Worm (Caenorhabditis elegans) whole organism, L1 larva: Measurements from ENCODE around the gene bmy-1.
A peak's percentile ranks its signal among the peaks of the same experiment; 100 is the strongest.

Experiments used
- C04F5.9 ChIP-seq: sonication (generic microtip); optimal IDR thresholded peaks from 2 replicates; lab custom pipeline; 2016; ENCODE audit warnings: missing genetic modification characterization, missing compliant biosample characterization
- C34B4.2 ChIP-seq: sonication (generic microtip); optimal IDR thresholded peaks from 2 replicates; lab custom pipeline; 2017; ENCODE audit warnings: mild to moderate bottlenecking, missing genetic modification characterization, missing compliant biosample characterization
- F16B12.6 ChIP-seq: fragments of 150-350 bp; optimal IDR thresholded peaks from 2 replicates; lab custom pipeline; 2014; ENCODE audit warnings: missing biosample characterization, missing genetic modification characterization
- Y116A8C.19 ChIP-seq: sonication (generic microtip); optimal IDR thresholded peaks from 2 replicates; lab custom pipeline; 2016; ENCODE audit warnings: missing compliant biosample characterization, missing genetic modification characterization, borderline replicate concordance
- aha-1 ChIP-seq: fragments of 150-350 bp; optimal IDR thresholded peaks from 2 replicates; lab custom pipeline; 2014; ENCODE audit warnings: missing biosample characterization, missing genetic modification characterization
- aly-2 ChIP-seq: fragments of 150-350 bp; optimal IDR thresholded peaks from 2 replicates; lab custom pipeline; 2014; ENCODE audit warnings: missing biosample characterization, missing genetic modification characterization
- ama-1 ChIP-seq: fragments of 150-350 bp; optimal IDR thresholded peaks from 2 replicates; lab custom pipeline; 2014
- blmp-1 ChIP-seq: fragments of 150-350 bp; optimal IDR thresholded peaks from 2 replicates; lab custom pipeline; 2014; ENCODE audit warnings: missing biosample characterization, missing genetic modification characterization
- ceh-8 ChIP-seq: fragments of 200-800 bp; sonication (Bioruptor generic); optimal IDR thresholded peaks from 2 replicates; lab custom pipeline; 2018; ENCODE audit warnings: mild to moderate bottlenecking, missing genetic modification characterization, moderate library complexity, missing compliant biosample characterization
- ceh-90 ChIP-seq: sonication (generic microtip); optimal IDR thresholded peaks from 2 replicates; lab custom pipeline; 2016; ENCODE audit warnings: missing genetic modification characterization, missing compliant biosample characterization
- ces-1 ChIP-seq: fragments of 150-350 bp; optimal IDR thresholded peaks from 2 replicates; lab custom pipeline; 2014; ENCODE audit warnings: missing biosample characterization, missing genetic modification reagents, missing genetic modification characterization
- dpl-1 ChIP-seq, 3 experiments: fragments of 150-350 bp in 2 of 3; sonication (generic microtip) in 1 of 3; optimal IDR thresholded peaks; 2 replicates each; lab custom pipeline; 2014 to 2017; ENCODE audit warnings: missing biosample characterization in 3 of 3, missing genetic modification characterization in 3 of 3, missing genetic modification reagents in 3 of 3
- dsc-1 ChIP-seq: sonication (generic microtip); optimal IDR thresholded peaks from 2 replicates; lab custom pipeline; 2016; ENCODE audit warnings: mild to moderate bottlenecking, missing genetic modification characterization, missing compliant biosample characterization
- efl-1 ChIP-seq, 4 experiments: fragments of 150-350 bp; optimal IDR thresholded peaks in 3 of 4; peaks in 1 of 4; 1 replicate in 1 of 4; 2 replicates in 3 of 4; lab custom pipeline; 2014; ENCODE audit warnings: missing biosample characterization in 2 of 4, missing genetic modification characterization in 2 of 4, missing genetic modification reagents in 2 of 4
- egl-13 ChIP-seq: sonication (generic microtip); optimal IDR thresholded peaks from 2 replicates; lab custom pipeline; 2016; ENCODE audit warnings: missing genotype, missing genetic modification reagents, missing genetic modification characterization, missing compliant biosample characterization
- elt-2 ChIP-seq: sonication (generic microtip); optimal IDR thresholded peaks from 2 replicates; lab custom pipeline; 2016; ENCODE audit warnings: missing genetic modification characterization, mild to moderate bottlenecking, inconsistent platforms, missing compliant biosample characterization, missing genetic modification reagents
- elt-3 ChIP-seq, 6 experiments: fragments of 150-350 bp in 1 of 6; sonication (generic microtip); optimal IDR thresholded peaks; 2 replicates each; lab custom pipeline; 2017 to 2018; ENCODE audit warnings: missing biosample characterization in 6 of 6, missing genetic modification characterization in 6 of 6, inconsistent platforms in 1 of 6
- fkh-10 ChIP-seq: sonication (generic microtip); optimal IDR thresholded peaks from 2 replicates; lab custom pipeline; 2017; ENCODE audit warnings: missing biosample characterization, missing genetic modification reagents, missing genetic modification characterization
- fkh-4 ChIP-seq: sonication (generic microtip); optimal IDR thresholded peaks from 2 replicates; lab custom pipeline; 2016; ENCODE audit warnings: missing compliant biosample characterization, missing genetic modification characterization, borderline replicate concordance
- grh-1 ChIP-seq: fragments of 200-800 bp; sonication (Bioruptor generic); IDR thresholded peaks from 2 replicates; pipeline ENCODE4 v1.3.6; 2022; ENCODE audit warnings: missing genetic modification reagents, missing genetic modification characterization, missing compliant biosample characterization
- hlh-17 ChIP-seq: fragments of 200-800 bp; sonication (Bioruptor generic); optimal IDR thresholded peaks from 2 replicates; lab custom pipeline; 2018; ENCODE audit warnings: missing genetic modification characterization, mild to moderate bottlenecking, missing compliant biosample characterization, moderate library complexity, borderline replicate concordance
- hlh-4 ChIP-seq: sonication (generic microtip); optimal IDR thresholded peaks from 2 replicates; lab custom pipeline; 2016; ENCODE audit warnings: mild to moderate bottlenecking, missing genetic modification characterization, missing compliant biosample characterization
- hpl-2 ChIP-seq: fragments of 150-350 bp; optimal IDR thresholded peaks from 2 replicates; lab custom pipeline; 2014; ENCODE audit warnings: missing biosample characterization, missing genetic modification reagents, missing genetic modification characterization
- irx-1 ChIP-seq: sonication (generic microtip); optimal IDR thresholded peaks from 2 replicates; lab custom pipeline; 2016; ENCODE audit warnings: missing genetic modification characterization, missing compliant biosample characterization
- jun-1 ChIP-seq: fragments of 150-350 bp; optimal IDR thresholded peaks from 2 replicates; lab custom pipeline; 2014; ENCODE audit warnings: missing biosample characterization, missing genetic modification reagents, missing genetic modification characterization
- lin-13 ChIP-seq: fragments of 150-350 bp; optimal IDR thresholded peaks from 2 replicates; lab custom pipeline; 2014; ENCODE audit warnings: missing biosample characterization, missing genetic modification reagents, missing genetic modification characterization
- lin-39 ChIP-seq: fragments of 150-350 bp; optimal IDR thresholded peaks from 2 replicates; lab custom pipeline; 2014; ENCODE audit warnings: missing biosample characterization, missing genetic modification reagents, missing genetic modification characterization
- lir-3 ChIP-seq: sonication (generic microtip); optimal IDR thresholded peaks from 2 replicates; lab custom pipeline; 2016; ENCODE audit warnings: mild to moderate bottlenecking, missing genetic modification characterization, moderate library complexity, missing compliant biosample characterization; ENCODE audit not compliant: poor library complexity
- lsy-2 ChIP-seq, 2 experiments: fragments of 150-350 bp; optimal IDR thresholded peaks; 2 replicates each; lab custom pipeline; 2014; ENCODE audit warnings: missing biosample characterization in 2 of 2, missing genetic modification characterization in 2 of 2
- mab-9 ChIP-seq: fragments of 200-800 bp; sonication (Bioruptor generic); IDR thresholded peaks from 2 replicates; pipeline ENCODE4 v1.3.6; 2022; ENCODE audit warnings: missing genetic modification reagents, missing genetic modification characterization, missing compliant biosample characterization
- mdl-1 ChIP-seq, 2 experiments: fragments of 150-350 bp; optimal IDR thresholded peaks; 2 replicates each; lab custom pipeline; 2014 to 2017; ENCODE audit warnings: missing biosample characterization in 2 of 2, missing genetic modification characterization in 2 of 2, inconsistent platforms in 1 of 2
- mef-2 ChIP-seq: fragments of 150-350 bp; optimal IDR thresholded peaks from 2 replicates; lab custom pipeline; 2014; ENCODE audit warnings: missing biosample characterization, missing genetic modification characterization
- mep-1 ChIP-seq: fragments of 150-350 bp; optimal IDR thresholded peaks from 2 replicates; lab custom pipeline; 2014; ENCODE audit warnings: missing biosample characterization, missing genetic modification characterization
- nhr-12 ChIP-seq: sonication (generic microtip); optimal IDR thresholded peaks from 2 replicates; lab custom pipeline; 2017; ENCODE audit warnings: missing biosample characterization, missing genetic modification characterization
- nhr-20 ChIP-seq: sonication (generic microtip); optimal IDR thresholded peaks from 2 replicates; lab custom pipeline; 2016; ENCODE audit warnings: mild to moderate bottlenecking, missing genetic modification characterization, missing compliant biosample characterization
- nhr-237 ChIP-seq: fragments of 150-350 bp; optimal IDR thresholded peaks from 2 replicates; lab custom pipeline; 2014; ENCODE audit warnings: missing biosample characterization, missing genetic modification characterization
- nhr-47 ChIP-seq: sonication (generic microtip); optimal IDR thresholded peaks from 2 replicates; lab custom pipeline; 2016; ENCODE audit warnings: mild to moderate bottlenecking, missing genetic modification characterization, moderate library complexity, missing compliant biosample characterization
- nhr-77 ChIP-seq: fragments of 150-350 bp; optimal IDR thresholded peaks from 2 replicates; lab custom pipeline; 2014; ENCODE audit warnings: missing biosample characterization, missing genetic modification characterization
- nhr-84 ChIP-seq: sonication (generic microtip); optimal IDR thresholded peaks from 2 replicates; lab custom pipeline; 2017; ENCODE audit warnings: missing biosample characterization, missing genetic modification characterization
- nhr-85 ChIP-seq: sonication (generic microtip); peaks from one replicate; lab custom pipeline; 2016; ENCODE audit warnings: missing genetic modification characterization, inconsistent platforms, missing compliant biosample characterization
- nhr-90 ChIP-seq: sonication (generic microtip); optimal IDR thresholded peaks from 2 replicates; lab custom pipeline; 2016; ENCODE audit warnings: mild to moderate bottlenecking, missing genetic modification characterization, missing compliant biosample characterization; ENCODE audit not compliant: poor library complexity
- pag-3 ChIP-seq: sonication (generic microtip); optimal IDR thresholded peaks from 2 replicates; lab custom pipeline; 2017; ENCODE audit warnings: missing genetic modification characterization, mild to moderate bottlenecking, missing compliant biosample characterization, antibody characterized with exemption, borderline replicate concordance; ENCODE audit not compliant: insufficient read depth
- pqm-1 ChIP-seq: sonication (generic microtip); optimal IDR thresholded peaks from 3 replicates; lab custom pipeline; 2017; ENCODE audit warnings: missing biosample characterization, missing genetic modification characterization
- snpc-4 ChIP-seq: fragments of 150-350 bp; optimal IDR thresholded peaks from 2 replicates; lab custom pipeline; 2014; ENCODE audit warnings: missing biosample characterization, missing genetic modification characterization
- snu-23 ChIP-seq: sonication (generic microtip); optimal IDR thresholded peaks from 2 replicates; lab custom pipeline; 2016; ENCODE audit warnings: missing genetic modification characterization, missing compliant biosample characterization
- sox-4 ChIP-seq: sonication (generic microtip); optimal IDR thresholded peaks from 2 replicates; lab custom pipeline; 2016; ENCODE audit warnings: missing genetic modification characterization, missing compliant biosample characterization
- swsn-7 ChIP-seq: sonication (generic microtip); optimal IDR thresholded peaks from 2 replicates; lab custom pipeline; 2016; ENCODE audit warnings: missing genetic modification characterization, missing compliant biosample characterization
- unc-30 ChIP-seq: sonication (generic microtip); optimal IDR thresholded peaks from 2 replicates; lab custom pipeline; 2017; ENCODE audit warnings: missing biosample characterization, missing genetic modification characterization
- zag-1 ChIP-seq: fragments of 150-350 bp; optimal IDR thresholded peaks from 2 replicates; lab custom pipeline; 2014; ENCODE audit warnings: missing biosample characterization, missing genetic modification characterization
- zip-4 ChIP-seq: fragments of 200-800 bp; sonication (Bioruptor generic); optimal IDR thresholded peaks from 2 replicates; lab custom pipeline; 2018; ENCODE audit warnings: mild to moderate bottlenecking, missing genetic modification characterization, moderate library complexity, missing compliant biosample characterization
- ztf-4 ChIP-seq: fragments of 150-350 bp; optimal IDR thresholded peaks from 2 replicates; lab custom pipeline; 2014; ENCODE audit warnings: missing biosample characterization, missing genetic modification characterization

The bmy-1 gene

DNA sequence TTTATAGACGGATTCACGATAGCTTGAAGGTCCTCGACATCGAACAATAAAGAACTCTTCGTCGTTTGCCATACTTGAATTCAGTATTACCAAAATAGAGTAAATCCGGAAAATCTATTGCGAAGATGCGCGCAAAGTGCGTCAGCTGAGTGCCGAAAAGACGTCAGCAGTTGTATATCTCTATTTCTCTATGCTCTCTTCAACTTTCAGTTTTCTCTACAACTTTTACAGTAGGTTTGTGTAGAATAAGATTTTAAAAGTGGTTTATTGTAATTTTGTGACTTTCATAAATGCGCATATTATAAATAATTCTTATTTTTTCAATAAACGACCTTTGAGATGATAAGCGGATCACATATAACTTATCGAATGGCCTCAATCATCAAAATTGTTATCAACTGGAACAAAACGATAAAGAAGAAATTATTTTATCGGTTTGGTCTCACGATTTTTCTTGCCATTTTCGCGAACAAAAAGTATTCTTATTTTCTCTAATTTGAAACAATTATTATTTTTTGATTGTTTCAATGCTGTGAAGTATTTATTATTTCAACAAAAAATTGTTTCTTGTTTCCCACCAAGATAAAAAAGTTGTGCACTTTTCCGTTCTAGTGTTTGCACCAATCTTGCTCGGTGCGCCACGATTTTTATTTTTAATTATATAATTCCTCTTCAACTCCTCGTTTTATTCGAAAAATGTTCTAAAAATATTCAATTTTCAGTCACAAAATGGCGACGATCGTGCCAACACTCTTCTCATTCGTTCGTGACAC lies 15.0 kb downstream of the bmy-1 start, which contains the start of the genes agt-2 and F09E5.3 (continued):
- TF ChIP-seq zip-4 (peak; percentile 81), ama-1 (peak; percentile 86), F16B12.6 (tag; lab: Kevin White, UChicago) (peak; percentile 76), grh-1 (GFP tag; lab: Robert Waterston, UW) (peak; percentile 87), ces-1 (GFP tag; lab: Kevin White, UChicago) (no peak), efl-1 (optimal IDR thresholded peaks at IDR 0.05; lab: Kevin White, UChicago) (peak; percentile 91 to 94), efl-1 (GFP tag; optimal IDR thresholded peaks at IDR 0.05 in 1 of 2; lab: Kevin White, UChicago) (peak; percentile 88 to 99), nhr-20 (tag; lab: Kevin White, UChicago) (peak; percentile 95), jun-1 (tag; lab: Kevin White, UChicago) (peak; percentile 89), ceh-90 (peak; percentile 37), hlh-4 (no peak), lin-39 (tag; lab: Kevin White, UChicago) (peak; percentile 94), irx-1 (tag; lab: Kevin White, UChicago) (peak; percentile 91), hlh-17 (no peak), ztf-4 (peak; percentile 91), nhr-12 (tag; lab: Kevin White, UChicago) (no peak), mab-9 (GFP tag; lab: Robert Waterston, UW) (peak; percentile 88), nhr-84 (no peak), pag-3 (tag; lab: Kevin White, UChicago) (no peak), mef-2 (tag; lab: Kevin White, UChicago) (peak; percentile 28), nhr-90 (tag; lab: Kevin White, UChicago) (peak; percentile 91), hpl-2 (GFP tag; lab: Kevin White, UChicago) (peak; percentile 63), ceh-8 (GFP tag; lab: Kevin White, UChicago) (peak; percentile 85), Y116A8C.19 (no peak), mdl-1 (tag; optimal IDR thresholded peaks at IDR 0.05; lab: Kevin White, UChicago) (peak in 1 of 2 experiments; percentile 84), lir-3 (tag; lab: Kevin White, UChicago) (peak; percentile 87), sox-4 (tag; lab: Kevin White, UChicago) (peak; percentile 77), snpc-4 (tag; lab: Kevin White, UChicago) (peak; percentile 89), lsy-2 (tag; optimal IDR thresholded peaks at IDR 0.05; lab: Kevin White, UChicago) (peak; percentile 95 to 97), snu-23 (GFP tag; lab: Kevin White, UChicago) (peak; percentile 98), fkh-4 (tag; lab: Kevin White, UChicago) (peak; percentile 13), elt-3 (tag; optimal IDR thresholded peaks at IDR 0.05; lab: Kevin White, UChicago) (peak in 3 of 6 experiments; percentile 43 to 81 (median 77)), aha-1 (tag; lab: Kevin White, UChicago) (peak; percentile 20), C34B4.2 (tag; lab: Kevin White, UChicago) (no peak), lin-13 (GFP tag; lab: Kevin White, UChicago) (peak; percentile 88), swsn-7 (tag; lab: Kevin White, UChicago) (peak; percentile 96), unc-30 (tag; lab: Kevin White, UChicago) (no peak), C04F5.9 (peak; percentile 81), aly-2 (tag; lab: Kevin White, UChicago) (peak; percentile 92), elt-2 (tag; lab: Kevin White, UChicago) (peak; percentile 82), zag-1 (tag; lab: Kevin White, UChicago) (peak; percentile 26), nhr-77 (tag; lab: Kevin White, UChicago) (peak; percentile 86), pqm-1 (no peak), nhr-85 (peak; percentile 93), nhr-47 (tag; lab: Kevin White, UChicago) (peak; percentile 96), blmp-1 (tag; lab: Kevin White, UChicago) (peak; percentile 81), fkh-10 (GFP tag; lab: Kevin White, UChicago) (peak; percentile 71), mep-1 (tag; lab: Kevin White, UChicago) (peak; percentile 98), egl-13 (peak; percentile 84), dpl-1 (GFP tag; optimal IDR thresholded peaks at IDR 0.05; lab: Kevin White, UChicago) (peak; percentile 88 to 91 (median 90)), dsc-1 (peak; percentile 95), nhr-237 (tag; lab: Kevin White, UChicago) (peak; percentile 75)
